Worm (Caenorhabditis elegans) whole organism, midembryonic: ENCODE data around the gene moc-3.

Experiments
- cog-1 ChIP-seq: sonication (generic microtip); optimal IDR thresholded peaks from 2 replicates; lab custom pipeline; 2016; ENCODE audit warnings: missing genetic modification characterization, missing compliant biosample characterization
- flt-1 ChIP-seq: fragments of 200-800 bp; sonication (Bioruptor generic); IDR thresholded peaks from 2 replicates; pipeline ENCODE4 v1.3.6; 2022; ENCODE audit warnings: missing genetic modification characterization, missing compliant biosample characterization
- klf-2 ChIP-seq: fragments of 200-800 bp; sonication (Bioruptor generic); conservative IDR thresholded peaks from 2 replicates; pipeline ENCODE4 v1.3.6; 2022; ENCODE audit warnings: missing genetic modification reagents, missing genetic modification characterization, missing compliant biosample characterization
- ref-1 ChIP-seq: fragments of 200-800 bp; sonication (Bioruptor generic); conservative IDR thresholded peaks from 2 replicates; pipeline ENCODE4 v1.3.6; 2022; ENCODE audit warnings: missing genetic modification reagents, missing genetic modification characterization, missing compliant biosample characterization
- tab-1 ChIP-seq: fragments of 200-800 bp; sonication (Bioruptor generic); IDR thresholded peaks from 2 replicates; pipeline ENCODE4 v1.3.6; 2022; ENCODE audit warnings: missing genetic modification characterization, missing compliant biosample characterization
- ztf-23 ChIP-seq: fragments of 200-800 bp; sonication (Bioruptor generic); IDR thresholded peaks from 2 replicates; pipeline ENCODE4 v1.3.6; 2022; ENCODE audit warnings: missing genetic modification reagents, missing genetic modification characterization, missing compliant biosample characterization

- no peak for TF ChIP-seq ztf-23 (GFP tag; lab: Robert Waterston, UW)
- TF ChIP-seq ref-1 (GFP tag; lab: Robert Waterston, UW): no peak
- TF ChIP-seq tab-1 (GFP tag; lab: Robert Waterston, UW): no peak
- no peak for TF ChIP-seq cog-1 (tag; lab: Kevin White, UChicago)
- TF ChIP-seq klf-2 (GFP tag; lab: Robert Waterston, UW): no peak
- no peak for TF ChIP-seq flt-1 (GFP tag; lab: Robert Waterston, UW)
Measured at ce11 chrIV:8165950-8166349, 35.6 kb downstream of the moc-3 start, which contains the start of gene B0218.7.
